Worm (Caenorhabditis elegans) whole organism, L2 larva: ENCODE measurements around the gene ZK1236.9.
A peak's percentile ranks its signal among the peaks of the same experiment; 100 is the strongest.

Experiments used
- C34F6.9 ChIP-seq: fragments of 150-350 bp; optimal IDR thresholded peaks from 2 replicates; lab custom pipeline; 2014; ENCODE audit warnings: missing biosample characterization, missing genetic modification characterization
- F13H6.1 ChIP-seq: sonication (generic microtip); optimal IDR thresholded peaks from 2 replicates; lab custom pipeline; 2016; ENCODE audit warnings: missing genetic modification characterization, missing compliant biosample characterization
- R02D3.7 ChIP-seq: fragments of 150-350 bp; optimal IDR thresholded peaks from 2 replicates; lab custom pipeline; 2014; ENCODE audit warnings: missing biosample characterization, missing genetic modification characterization
- Y55F3AM.14 ChIP-seq: fragments of 200-800 bp; sonication (Bioruptor generic); optimal IDR thresholded peaks from 2 replicates; lab custom pipeline; 2018; ENCODE audit warnings: mild to moderate bottlenecking, missing genetic modification characterization, missing compliant biosample characterization
- ZK546.5 ChIP-seq: sonication (generic microtip); optimal IDR thresholded peaks from 2 replicates; lab custom pipeline; 2017; ENCODE audit warnings: missing biosample characterization, missing genetic modification characterization
- alr-1 ChIP-seq: fragments of 150-350 bp; optimal IDR thresholded peaks from 2 replicates; lab custom pipeline; 2014; ENCODE audit warnings: missing biosample characterization, missing genetic modification characterization
- aly-2 ChIP-seq: fragments of 150-350 bp; optimal IDR thresholded peaks from 2 replicates; lab custom pipeline; 2014; ENCODE audit warnings: missing biosample characterization, missing genetic modification characterization
- ama-1 ChIP-seq: fragments of 150-350 bp; optimal IDR thresholded peaks from 2 replicates; lab custom pipeline; 2018; ENCODE audit warnings: inconsistent platforms
- blmp-1 ChIP-seq: sonication (generic microtip); optimal IDR thresholded peaks from 2 replicates; lab custom pipeline; 2017; ENCODE audit warnings: missing genetic modification characterization, mild to moderate bottlenecking, missing compliant biosample characterization, antibody characterized with exemption, moderate library complexity; ENCODE audit not compliant: insufficient read depth
- ceh-16 ChIP-seq: fragments of 150-350 bp; optimal IDR thresholded peaks from 2 replicates; lab custom pipeline; 2014; ENCODE audit warnings: missing biosample characterization, missing genetic modification characterization
- ceh-82 ChIP-seq: fragments of 150-350 bp; optimal IDR thresholded peaks from 2 replicates; lab custom pipeline; 2014; ENCODE audit warnings: missing biosample characterization, missing genetic modification characterization
- crh-2 ChIP-seq: sonication (generic microtip); optimal IDR thresholded peaks from 2 replicates; lab custom pipeline; 2017; ENCODE audit warnings: missing biosample characterization, missing genetic modification characterization
- dmd-4 ChIP-seq: sonication (generic microtip); optimal IDR thresholded peaks from 2 replicates; lab custom pipeline; 2017; ENCODE audit warnings: missing biosample characterization, missing genetic modification characterization
- egl-27 ChIP-seq: sonication (generic microtip); optimal IDR thresholded peaks from 3 replicates; lab custom pipeline; 2017; ENCODE audit warnings: missing biosample characterization, missing genetic modification reagents, missing genetic modification characterization
- elt-1 ChIP-seq: fragments of 150-350 bp; optimal IDR thresholded peaks from 2 replicates; lab custom pipeline; 2014; ENCODE audit warnings: missing biosample characterization, missing genetic modification characterization
- elt-3 ChIP-seq: sonication (generic microtip); optimal IDR thresholded peaks from 2 replicates; lab custom pipeline; 2017; ENCODE audit warnings: missing biosample characterization, missing genetic modification characterization
- fos-1 ChIP-seq: fragments of 150-350 bp; optimal IDR thresholded peaks from 2 replicates; lab custom pipeline; 2014; ENCODE audit warnings: missing biosample characterization, missing genetic modification characterization
- gmeb-1 ChIP-seq: fragments of 150-350 bp; optimal IDR thresholded peaks from 2 replicates; lab custom pipeline; 2014; ENCODE audit warnings: missing biosample characterization, missing genetic modification characterization
- lin-11 ChIP-seq: fragments of 150-350 bp; sonication (generic microtip); optimal IDR thresholded peaks from 2 replicates; lab custom pipeline; 2014; ENCODE audit warnings: missing biosample characterization, missing genetic modification characterization, inconsistent platforms, mixed read lengths
- lin-13 ChIP-seq: fragments of 150-350 bp; optimal IDR thresholded peaks from 2 replicates; lab custom pipeline; 2014; ENCODE audit warnings: missing biosample characterization, missing genetic modification reagents, missing genetic modification characterization
- lin-39 ChIP-seq: fragments of 150-350 bp; optimal IDR thresholded peaks from 2 replicates; lab custom pipeline; 2014; ENCODE audit warnings: missing biosample characterization, missing genetic modification reagents, missing genetic modification characterization
- lsy-2 ChIP-seq, 2 experiments: fragments of 150-350 bp in 1 of 2; sonication (generic microtip) in 1 of 2; optimal IDR thresholded peaks; 2 replicates each; lab custom pipeline; 2014 to 2017; ENCODE audit warnings: missing biosample characterization in 2 of 2, missing genetic modification characterization in 2 of 2
- mab-5 ChIP-seq: fragments of 150-350 bp; optimal IDR thresholded peaks from 2 replicates; lab custom pipeline; 2014; ENCODE audit warnings: missing biosample characterization, missing genetic modification characterization
- mbf-1 ChIP-seq: sonication (generic microtip); optimal IDR thresholded peaks from 2 replicates; lab custom pipeline; 2017; ENCODE audit warnings: missing biosample characterization, missing genetic modification characterization
- mdl-1 ChIP-seq, 2 experiments: fragments of 150-350 bp in 1 of 2; sonication (generic microtip) in 1 of 2; optimal IDR thresholded peaks; 2 replicates each; lab custom pipeline; 2017; ENCODE audit warnings: missing biosample characterization in 2 of 2, missing genetic modification characterization in 2 of 2
- nhr-10 ChIP-seq: sonication (generic microtip); optimal IDR thresholded peaks from 2 replicates; lab custom pipeline; 2017; ENCODE audit warnings: missing biosample characterization, missing genetic modification characterization
- nhr-11 ChIP-seq: fragments of 150-350 bp; optimal IDR thresholded peaks from 2 replicates; lab custom pipeline; 2014; ENCODE audit warnings: missing biosample characterization, missing genetic modification characterization
- nhr-12 ChIP-seq: fragments of 150-350 bp; optimal IDR thresholded peaks from 2 replicates; lab custom pipeline; 2014; ENCODE audit warnings: missing biosample characterization, missing genetic modification characterization
- nhr-129 ChIP-seq: fragments of 150-350 bp; optimal IDR thresholded peaks from 2 replicates; lab custom pipeline; 2014; ENCODE audit warnings: missing biosample characterization, missing genetic modification characterization
- nhr-21 ChIP-seq: fragments of 150-350 bp; optimal IDR thresholded peaks from 2 replicates; lab custom pipeline; 2014; ENCODE audit warnings: missing biosample characterization, missing genetic modification characterization
- nhr-23 ChIP-seq: fragments of 150-350 bp; optimal IDR thresholded peaks from 2 replicates; lab custom pipeline; 2014; ENCODE audit warnings: missing biosample characterization, missing genetic modification reagents, missing genetic modification characterization
- nhr-237 ChIP-seq: fragments of 150-350 bp; optimal IDR thresholded peaks from 2 replicates; lab custom pipeline; 2014; ENCODE audit warnings: missing biosample characterization, missing genetic modification characterization
- nhr-25 ChIP-seq: fragments of 150-350 bp; sonication (generic microtip); optimal IDR thresholded peaks from 3 replicates; lab custom pipeline; 2014; ENCODE audit warnings: missing biosample characterization, missing genetic modification characterization
- nhr-6 ChIP-seq: fragments of 150-350 bp; optimal IDR thresholded peaks from 2 replicates; lab custom pipeline; 2014; ENCODE audit warnings: missing biosample characterization, missing genetic modification characterization
- nhr-77 ChIP-seq: fragments of 150-350 bp; optimal IDR thresholded peaks from 2 replicates; lab custom pipeline; 2014; ENCODE audit warnings: missing biosample characterization, missing genetic modification characterization
- peb-1 ChIP-seq: fragments of 150-350 bp; optimal IDR thresholded peaks from 2 replicates; lab custom pipeline; 2014; ENCODE audit warnings: missing biosample characterization, missing genetic modification characterization
- sem-4 ChIP-seq: fragments of 150-350 bp; optimal IDR thresholded peaks from 2 replicates; lab custom pipeline; 2014; ENCODE audit warnings: missing biosample characterization, missing genetic modification reagents, missing genetic modification characterization
- skn-1 ChIP-seq: sonication (generic microtip); optimal IDR thresholded peaks from 2 replicates; lab custom pipeline; 2017; ENCODE audit warnings: missing biosample characterization, missing genetic modification characterization
- sma-3 ChIP-seq: sonication (generic microtip); optimal IDR thresholded peaks from 2 replicates; lab custom pipeline; 2016; ENCODE audit warnings: missing genetic modification reagents, missing genetic modification characterization, missing compliant biosample characterization
- sma-9 ChIP-seq, 2 experiments: fragments of 150-350 bp in 1 of 2; sonication (generic microtip) in 1 of 2; optimal IDR thresholded peaks; 2 replicates each; lab custom pipeline; 2014 to 2016; ENCODE audit warnings: missing genetic modification characterization in 2 of 2, mild to moderate bottlenecking in 1 of 2, missing biosample characterization in 1 of 2, missing compliant biosample characterization in 1 of 2, missing genetic modification reagents in 1 of 2, moderate library complexity in 1 of 2
- snpc-4 ChIP-seq: fragments of 150-350 bp; optimal IDR thresholded peaks from 2 replicates; lab custom pipeline; 2014; ENCODE audit warnings: missing biosample characterization, missing genetic modification characterization
- unc-39 ChIP-seq: fragments of 150-350 bp; optimal IDR thresholded peaks from 2 replicates; lab custom pipeline; 2014; ENCODE audit warnings: missing biosample characterization, missing genetic modification characterization
- unc-55 ChIP-seq: fragments of 150-350 bp; sonication (generic microtip); optimal IDR thresholded peaks from 3 replicates; lab custom pipeline; 2014; ENCODE audit warnings: missing biosample characterization, missing genetic modification reagents, missing genetic modification characterization
- unc-62 ChIP-seq: fragments of 150-350 bp; optimal IDR thresholded peaks from 2 replicates; lab custom pipeline; 2014; ENCODE audit warnings: missing biosample characterization, missing genetic modification reagents, missing genetic modification characterization
- zag-1 ChIP-seq: fragments of 150-350 bp; optimal IDR thresholded peaks from 2 replicates; lab custom pipeline; 2014; ENCODE audit warnings: missing biosample characterization, missing genetic modification characterization
- ztf-1 ChIP-seq: fragments of 200-800 bp; sonication (Bioruptor generic); conservative IDR thresholded peaks from 2 replicates; pipeline ENCODE4 v1.3.6; 2022; ENCODE audit warnings: missing genetic modification characterization, missing compliant biosample characterization
- ztf-11 ChIP-seq: sonication (generic microtip); optimal IDR thresholded peaks from 2 replicates; lab custom pipeline; 2017; ENCODE audit warnings: missing biosample characterization, missing genetic modification characterization
- ztf-4 ChIP-seq: fragments of 150-350 bp; optimal IDR thresholded peaks from 2 replicates; lab custom pipeline; 2014; ENCODE audit warnings: missing biosample characterization, missing genetic modification characterization

Gene ZK1236.9

ce11 chrIII:8417968-8418267, 17.1 kb downstream of the ZK1236.9 start, which contains the start of gene sor-1:
Gene sor-1, plus strand, starts transcription at chrIII:8418168.
- TF ChIP-seq nhr-21: no peak
- no peak for TF ChIP-seq sem-4 (tag; lab: Kevin White, UChicago)
- TF ChIP-seq elt-3 (tag; lab: Kevin White, UChicago): no peak
- no peak for TF ChIP-seq nhr-6 (tag; lab: Kevin White, UChicago)
- no peak for TF ChIP-seq zag-1
- no peak for TF ChIP-seq lin-11
- TF ChIP-seq nhr-237 (tag; lab: Kevin White, UChicago): no peak
- TF ChIP-seq mdl-1 (tag; optimal IDR thresholded peaks at IDR 0.05; lab: Kevin White, UChicago): no peak
- TF ChIP-seq skn-1 (tag; lab: Kevin White, UChicago): no peak
- no peak for TF ChIP-seq sma-9 (GFP tag; optimal IDR thresholded peaks at IDR 0.05; lab: Kevin White, UChicago)
- TF ChIP-seq sma-9 (tag; optimal IDR thresholded peaks at IDR 0.05; lab: Kevin White, UChicago): no peak
- no peak for TF ChIP-seq ztf-11 (tag; lab: Kevin White, UChicago)
- TF ChIP-seq dmd-4 (tag; lab: Kevin White, UChicago): no peak
- TF ChIP-seq nhr-12: no peak
- TF ChIP-seq lsy-2 (tag; optimal IDR thresholded peaks at IDR 0.05; lab: Kevin White, UChicago): no peak
- TF ChIP-seq ZK546.5 (tag; lab: Kevin White, UChicago): no peak
- TF ChIP-seq unc-55 (GFP tag; lab: Kevin White, UChicago): no peak
- TF ChIP-seq unc-39 (tag; lab: Kevin White, UChicago): no peak
- TF ChIP-seq ceh-16 (tag; lab: Kevin White, UChicago): no peak
- TF ChIP-seq, all 48 proteins: peak for 0

- TF ChIP-seq crh-2 (tag; lab: Kevin White, UChicago) (peak; percentile 96), C34F6.9 (tag; lab: Kevin White, UChicago) (peak; percentile 93), F13H6.1 (tag; lab: Kevin White, UChicago) (peak; percentile 98), ceh-82 (tag; lab: Kevin White, UChicago) (peak; percentile 49), nhr-11 (tag; lab: Kevin White, UChicago) (no peak), unc-39 (tag; lab: Kevin White, UChicago) (no peak), lin-11 (peak; percentile 94), ZK546.5 (tag; lab: Kevin White, UChicago) (peak; percentile 60), snpc-4 (tag; lab: Kevin White, UChicago) (peak; percentile 64), lsy-2 (tag; optimal IDR thresholded peaks at IDR 0.05; lab: Kevin White, UChicago) (peak; percentile 95 to 99), elt-1 (no peak), ztf-1 (no peak), peb-1 (tag; lab: Kevin White, UChicago) (no peak), nhr-237 (tag; lab: Kevin White, UChicago) (no peak), sma-9 (GFP tag; optimal IDR thresholded peaks at IDR 0.05; lab: Kevin White, UChicago) (peak; percentile 89), sma-9 (tag; optimal IDR thresholded peaks at IDR 0.05; lab: Kevin White, UChicago) (no peak), fos-1 (tag; lab: Kevin White, UChicago) (peak; percentile 88), nhr-21 (peak; percentile 90), sma-3 (peak; percentile 90), Y55F3AM.14 (GFP tag; lab: Kevin White, UChicago) (peak; percentile 88), ceh-16 (tag; lab: Kevin White, UChicago) (peak; percentile 20), dmd-4 (tag; lab: Kevin White, UChicago) (no peak), gmeb-1 (tag; lab: Kevin White, UChicago) (peak; percentile 73), mab-5 (tag; lab: Kevin White, UChicago) (peak; percentile 95), mdl-1 (tag; optimal IDR thresholded peaks at IDR 0.05; lab: Kevin White, UChicago) (peak; percentile 74 to 90), unc-62 (GFP tag; lab: Kevin White, UChicago) (peak; percentile 79), lin-13 (GFP tag; lab: Kevin White, UChicago) (peak; percentile 93), nhr-77 (no peak), egl-27 (tag; lab: Kevin White, UChicago) (peak; percentile 77), aly-2 (tag; lab: Kevin White, UChicago) (no peak), blmp-1 (tag; lab: Kevin White, UChicago) (peak; percentile 77), skn-1 (tag; lab: Kevin White, UChicago) (no peak), zag-1 (peak; percentile 89), sem-4 (tag; lab: Kevin White, UChicago) (peak; percentile 93), lin-39 (tag; lab: Kevin White, UChicago) (peak; percentile 90), nhr-25 (tag; lab: Kevin White, UChicago) (peak; percentile 90), nhr-23 (tag; lab: Kevin White, UChicago) (no peak), mbf-1 (tag; lab: Kevin White, UChicago) (no peak), nhr-6 (tag; lab: Kevin White, UChicago) (peak; percentile 91), alr-1 (tag; lab: Kevin White, UChicago) (no peak), ztf-11 (tag; lab: Kevin White, UChicago) (peak; percentile 49), ztf-4 (tag; lab: Kevin White, UChicago) (peak; percentile 91), elt-3 (tag; lab: Kevin White, UChicago) (no peak), nhr-129 (peak; percentile 97), nhr-10 (tag; lab: Kevin White, UChicago) (peak; percentile 67), ama-1 (lab: Kevin White, UChicago) (no peak), R02D3.7 (peak; percentile 59), unc-55 (GFP tag; lab: Kevin White, UChicago) (peak; percentile 85), nhr-12 (peak; percentile 62)
Measured at ce11 chrIII:8417192-8417967, 17.6 kb downstream of the ZK1236.9 start.
